Fruit fly (Drosophila melanogaster) whole organism, embryonic: ENCODE data around the gene Atox1.
A peak's percentile ranks its signal among the peaks of the same experiment; 100 is the strongest.

Source experiments
- CG1233 ChIP-seq: fragments of 200-800 bp; sonication (Bioruptor generic); optimal IDR thresholded peaks from 4 replicates; lab custom pipeline; 2018; ENCODE audit warnings: missing biosample characterization, mild to moderate bottlenecking, missing genetic modification characterization
- CG8359 ChIP-seq: fragments of 200-800 bp; sonication (Bioruptor generic); optimal IDR thresholded peaks from 2 replicates; lab custom pipeline; 2017; ENCODE audit warnings: missing biosample characterization, mild to moderate bottlenecking, missing genetic modification characterization, borderline replicate concordance
- CG8478 ChIP-seq: fragments of >200 bp; optimal IDR thresholded peaks from 2 replicates; lab custom pipeline; 2018
- CG8924 ChIP-seq: fragments of 200-800 bp; optimal IDR thresholded peaks from 3 replicates; lab custom pipeline; 2019; ENCODE audit warnings: missing biosample characterization, mild to moderate bottlenecking, missing genetic modification characterization, moderate library complexity
- Dp ChIP-seq: fragments of 200-800 bp; sonication (Bioruptor generic); optimal IDR thresholded peaks from 2 replicates; lab custom pipeline; 2018; ENCODE audit warnings: missing biosample characterization, mild to moderate bottlenecking, missing genetic modification characterization, moderate library complexity
- PHDP ChIP-seq: fragments of 200-800 bp; sonication (Bioruptor generic); optimal IDR thresholded peaks from 3 replicates; lab custom pipeline; 2018; ENCODE audit warnings: missing biosample characterization, mild to moderate bottlenecking, missing genetic modification characterization, moderate library complexity
- Spps ChIP-seq: fragments of 200-800 bp; sonication (Bioruptor generic); optimal IDR thresholded peaks from 2 replicates; lab custom pipeline; 2018; ENCODE audit warnings: missing biosample characterization, mild to moderate bottlenecking, missing genetic modification characterization
- bab2 ChIP-seq: fragments of 200-800 bp; sonication (Bioruptor generic); optimal IDR thresholded peaks from 2 replicates; lab custom pipeline; 2016; ENCODE audit warnings: missing biosample characterization, missing genetic modification characterization
- org-1 ChIP-seq: fragments of 200-800 bp; sonication (Bioruptor generic); optimal IDR thresholded peaks from 2 replicates; lab custom pipeline; 2017; ENCODE audit warnings: missing biosample characterization, missing genetic modification characterization

DNA sequence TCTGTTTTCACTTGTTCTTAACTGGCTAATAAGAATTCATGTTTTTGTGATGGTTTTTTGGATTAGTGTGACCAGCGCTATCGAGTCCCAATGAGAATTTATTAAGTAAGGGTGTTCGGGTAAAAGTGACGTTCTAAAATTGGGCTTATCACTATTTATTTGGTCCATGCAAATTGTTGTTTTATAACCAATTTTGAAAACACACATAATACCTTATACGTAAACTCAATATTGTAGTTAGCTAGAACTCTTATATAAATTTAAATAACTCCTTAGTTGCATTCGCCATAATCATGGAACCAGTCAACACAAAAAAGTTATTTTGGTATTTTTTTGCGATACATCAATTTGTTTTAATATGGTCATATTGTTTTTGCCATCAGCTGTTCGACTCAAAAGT lies 38.9 kb downstream of the Atox1 start, which contains the start of the genes Als2 and CG11248:
- no peak for TF ChIP-seq PHDP
- no peak for TF ChIP-seq org-1 (GFP tag; lab: Kevin White, UChicago)
- peak; percentile 91 for TF ChIP-seq CG8924
- TF ChIP-seq Spps (tag; lab: Kevin White, UChicago): peak; percentile 53
- peak; percentile 52 for TF ChIP-seq CG1233
- TF ChIP-seq Dp (GFP tag; lab: Kevin White, UChicago): no peak
- TF ChIP-seq CG8359 (GFP tag; lab: Kevin White, UChicago): no peak
- peak; percentile 72 for TF ChIP-seq bab2 (GFP tag; lab: Kevin White, UChicago)
- TF ChIP-seq CG8478 (lab: Kevin White, UChicago): no peak
